Worm (Caenorhabditis elegans): ENCODE data around the gene vps-15.

DNA sequence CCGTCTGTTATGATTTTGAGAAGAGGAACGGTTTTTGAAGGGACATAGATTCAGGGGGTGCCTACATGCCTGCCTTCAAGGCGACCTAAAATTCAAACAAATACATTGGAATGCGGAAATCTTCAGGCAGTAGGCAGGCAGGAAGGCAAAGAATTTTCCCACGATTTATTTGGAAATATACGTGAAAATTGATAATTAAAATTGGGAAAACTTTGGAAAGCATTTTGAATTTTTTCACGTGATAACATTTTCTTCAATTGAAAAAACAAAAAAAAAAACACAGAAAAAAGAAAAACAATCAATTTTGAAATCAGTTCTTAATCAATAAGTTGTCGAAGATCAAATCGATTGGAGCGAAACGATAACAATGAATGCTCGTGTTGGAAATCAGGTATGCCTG, 9.4 kb downstream of the vps-15 start, which contains the start of gene ZK930.4:
- TF ChIP-seq dmd-4 (tag; optimal IDR thresholded peaks at IDR 0.05; ENCODE audit: borderline replicate concordance) (no peak), fkh-10 (GFP tag; optimal IDR thresholded peaks at IDR 0.05) (no peak), ahr-1 (tag; optimal IDR thresholded peaks at IDR 0.05) (no peak), pqm-1 (tag; optimal IDR thresholded peaks at IDR 0.05) (no peak), F13H6.1 (tag; optimal IDR thresholded peaks at IDR 0.05) (no peak), ceh-6 (GFP tag; optimal IDR thresholded peaks at IDR 0.05) (no peak), unc-42 (tag; optimal IDR thresholded peaks at IDR 0.05) (no peak), pag-3 (tag; optimal IDR thresholded peaks at IDR 0.05; ENCODE audit: borderline replicate concordance) (no peak)

Measured in whole organism, late embryonic.